Fruit fly (Drosophila melanogaster): Measurements from ENCODE around the gene CG33281.

- TF ChIP-seq CTCF (optimal IDR thresholded peaks at IDR 0.05) (no peak), CG8478 (optimal IDR thresholded peaks at IDR 0.05) (no peak)
Measured at dm6 chr2L:3355791-3356190, 31.8 kb downstream of the CG33281 start.
